Worm (Caenorhabditis elegans) whole organism, young adult: ENCODE measurements around the gene ugt-1.

Source experiments
- F22D6.2 ChIP-seq: sonication (generic microtip); optimal IDR thresholded peaks from 2 replicates; lab custom pipeline; 2016; ENCODE audit warnings: mild to moderate bottlenecking, missing genetic modification characterization, missing compliant biosample characterization
- F23B12.7 ChIP-seq: sonication (generic microtip); optimal IDR thresholded peaks from 2 replicates; lab custom pipeline; 2017; ENCODE audit warnings: missing genetic modification characterization, mild to moderate bottlenecking, missing compliant biosample characterization, antibody characterized with exemption, moderate library complexity; ENCODE audit not compliant: insufficient read depth
- F37B4.10 ChIP-seq: fragments of 200-800 bp; sonication (Bioruptor generic); IDR thresholded peaks from 2 replicates; pipeline ENCODE4 v1.3.6; 2022; ENCODE audit warnings: missing genetic modification characterization, missing compliant biosample characterization
- F52B5.7 ChIP-seq: sonication (generic microtip); optimal IDR thresholded peaks from 2 replicates; lab custom pipeline; 2016; ENCODE audit warnings: mild to moderate bottlenecking, missing genetic modification characterization, missing compliant biosample characterization
- K12H6.12 ChIP-seq: fragments of 200-800 bp; sonication (Bioruptor generic); optimal IDR thresholded peaks from 2 replicates; lab custom pipeline; 2018; ENCODE audit warnings: mild to moderate bottlenecking, missing genetic modification characterization, missing compliant biosample characterization
- T07F8.4 ChIP-seq: sonication (generic microtip); optimal IDR thresholded peaks from 2 replicates; lab custom pipeline; 2016; ENCODE audit warnings: mild to moderate bottlenecking, missing genetic modification characterization, moderate library complexity, missing compliant biosample characterization
- Y56A3A.18 ChIP-seq: fragments of 200-800 bp; sonication (Bioruptor generic); IDR thresholded peaks from 2 replicates; pipeline ENCODE4 v1.3.6; 2022; ENCODE audit warnings: missing genetic modification reagents, missing genetic modification characterization, missing compliant biosample characterization
- Y67H2A.10 ChIP-seq: fragments of 200-800 bp; sonication (Bioruptor generic); conservative IDR thresholded peaks from 2 replicates; pipeline ENCODE4 v1.3.6; 2022; ENCODE audit warnings: missing genetic modification reagents, missing genetic modification characterization, missing compliant biosample characterization
- akir-1 ChIP-seq: fragments of 200-800 bp; sonication (Bioruptor generic); optimal IDR thresholded peaks from 2 replicates; lab custom pipeline; 2018; ENCODE audit warnings: mild to moderate bottlenecking, missing genetic modification characterization, moderate library complexity, missing compliant biosample characterization
- aptf-2 ChIP-seq: fragments of 200-800 bp; sonication (Bioruptor generic); conservative IDR thresholded peaks from 2 replicates; pipeline ENCODE4 v1.3.6; 2022; ENCODE audit warnings: missing genetic modification reagents, missing genetic modification characterization, missing compliant biosample characterization
- atf-7 ChIP-seq: sonication (generic microtip); optimal IDR thresholded peaks from 2 replicates; lab custom pipeline; 2017; ENCODE audit warnings: mild to moderate bottlenecking, missing genetic modification characterization, missing compliant biosample characterization
- ceh-100 ChIP-seq: fragments of 200-800 bp; sonication (Bioruptor generic); IDR thresholded peaks from 2 replicates; pipeline ENCODE4 v1.3.6; 2022; ENCODE audit warnings: missing genetic modification reagents, missing genetic modification characterization, missing compliant biosample characterization
- ceh-27 ChIP-seq: fragments of 200-800 bp; sonication (Bioruptor generic); optimal IDR thresholded peaks from 2 replicates; lab custom pipeline; 2018; ENCODE audit warnings: mild to moderate bottlenecking, missing genetic modification characterization, moderate library complexity, missing compliant biosample characterization
- ceh-58 ChIP-seq: fragments of 200-800 bp; sonication (Bioruptor generic); IDR thresholded peaks from 2 replicates; pipeline ENCODE4 v1.3.6; 2022; ENCODE audit warnings: missing genetic modification characterization, missing compliant biosample characterization
- chd-7 ChIP-seq: sonication (generic microtip); optimal IDR thresholded peaks from 2 replicates; lab custom pipeline; 2016; ENCODE audit warnings: mild to moderate bottlenecking, missing genetic modification characterization, moderate library complexity, missing compliant biosample characterization
- egrh-3 ChIP-seq: fragments of 200-800 bp; sonication (Bioruptor generic); IDR thresholded peaks from 2 replicates; pipeline ENCODE4 v1.3.6; 2022; ENCODE audit warnings: missing genetic modification reagents, missing genetic modification characterization, missing compliant biosample characterization
- ets-4 ChIP-seq: fragments of 200-800 bp; sonication (Bioruptor generic); optimal IDR thresholded peaks from 2 replicates; lab custom pipeline; 2018; ENCODE audit warnings: mild to moderate bottlenecking, missing genetic modification characterization, missing compliant biosample characterization
- hlh-26 ChIP-seq: fragments of 200-800 bp; sonication (Bioruptor generic); conservative IDR thresholded peaks from 2 replicates; pipeline ENCODE4 v1.3.6; 2022; ENCODE audit warnings: missing genetic modification reagents, missing genetic modification characterization, missing compliant biosample characterization
- hmg-1.2 ChIP-seq: fragments of 200-800 bp; sonication (Bioruptor generic); IDR thresholded peaks from 2 replicates; pipeline ENCODE4 v1.3.6; 2022; ENCODE audit warnings: missing genetic modification reagents, missing genetic modification characterization, missing compliant biosample characterization
- let-526 ChIP-seq: fragments of 200-800 bp; sonication (Bioruptor generic); IDR thresholded peaks from 2 replicates; pipeline ENCODE4 v1.3.6; 2022; ENCODE audit warnings: missing genetic modification reagents, missing genetic modification characterization, missing compliant biosample characterization
- let-607 ChIP-seq, 2 experiments: fragments of 200-800 bp in 1 of 2; sonication (Bioruptor generic) in 1 of 2; sonication (generic microtip) in 1 of 2; optimal IDR thresholded peaks; 2 replicates each; lab custom pipeline; 2016 to 2018; ENCODE audit warnings: mild to moderate bottlenecking in 2 of 2, missing compliant biosample characterization in 2 of 2, missing genetic modification characterization in 2 of 2, moderate library complexity in 2 of 2, missing genotype in 1 of 2
- lin-40 ChIP-seq: sonication (generic microtip); optimal IDR thresholded peaks from 2 replicates; lab custom pipeline; 2016; ENCODE audit warnings: missing genetic modification characterization, mild to moderate bottlenecking, missing compliant biosample characterization, missing genotype, missing genetic modification reagents
- lin-54 ChIP-seq: fragments of 200-800 bp; sonication (Bioruptor generic); optimal IDR thresholded peaks from 2 replicates; lab custom pipeline; 2018; ENCODE audit warnings: mild to moderate bottlenecking, missing genetic modification characterization, missing compliant biosample characterization
- lir-1 ChIP-seq: fragments of 200-800 bp; sonication (Bioruptor generic); conservative IDR thresholded peaks from 2 replicates; pipeline ENCODE4 v1.3.6; 2022; ENCODE audit warnings: missing genetic modification reagents, missing genetic modification characterization, missing compliant biosample characterization
- madf-10 ChIP-seq: sonication (generic microtip); optimal IDR thresholded peaks from 2 replicates; lab custom pipeline; 2016; ENCODE audit warnings: mild to moderate bottlenecking, missing genetic modification characterization, missing compliant biosample characterization
- madf-8 ChIP-seq: fragments of 200-800 bp; sonication (Bioruptor generic); conservative IDR thresholded peaks from 2 replicates; pipeline ENCODE4 v1.3.6; 2022; ENCODE audit warnings: missing genetic modification reagents, missing genetic modification characterization, missing compliant biosample characterization
- nfyb-1 ChIP-seq: fragments of 200-800 bp; sonication (Bioruptor generic); IDR thresholded peaks from 2 replicates; pipeline ENCODE4 v1.3.6; 2022; ENCODE audit warnings: missing genetic modification reagents, missing genetic modification characterization, missing compliant biosample characterization
- nhr-27 ChIP-seq: fragments of 200-800 bp; sonication (Bioruptor generic); optimal IDR thresholded peaks from 2 replicates; lab custom pipeline; 2018; ENCODE audit warnings: mild to moderate bottlenecking, missing genetic modification characterization, moderate library complexity, missing compliant biosample characterization
- nhr-80 ChIP-seq: sonication (generic microtip); optimal IDR thresholded peaks from 2 replicates; lab custom pipeline; 2016; ENCODE audit warnings: missing genetic modification characterization, missing compliant biosample characterization
- pbrm-1 ChIP-seq: fragments of 200-800 bp; sonication (Bioruptor generic); IDR thresholded peaks from 2 replicates; pipeline ENCODE4 v1.3.6; 2022; ENCODE audit warnings: missing genetic modification reagents, missing genetic modification characterization, missing compliant biosample characterization
- sdz-38 ChIP-seq: sonication (generic microtip); optimal IDR thresholded peaks from 2 replicates; lab custom pipeline; 2016; ENCODE audit warnings: missing genotype, missing genetic modification characterization, missing compliant biosample characterization
- tbp1 ChIP-seq: fragments of 200-800 bp; sonication (Bioruptor generic); optimal IDR thresholded peaks from 2 replicates; lab custom pipeline; 2018; ENCODE audit warnings: mild to moderate bottlenecking, missing genetic modification characterization, missing compliant biosample characterization
- tlf-1 ChIP-seq: fragments of 200-800 bp; sonication (Bioruptor generic); optimal IDR thresholded peaks from 2 replicates; lab custom pipeline; 2018; ENCODE audit warnings: mild to moderate bottlenecking, missing genetic modification characterization, missing compliant biosample characterization
- unc-62 ChIP-seq: fragments of 150-350 bp; optimal IDR thresholded peaks from 2 replicates; lab custom pipeline; 2014; ENCODE audit warnings: missing biosample characterization, missing genetic modification reagents, missing genetic modification characterization
- zim-3 ChIP-seq: sonication (generic microtip); optimal IDR thresholded peaks from 2 replicates; lab custom pipeline; 2017; ENCODE audit warnings: mild to moderate bottlenecking, missing genetic modification characterization, moderate library complexity, missing compliant biosample characterization
- ztf-22 ChIP-seq: fragments of 200-800 bp; sonication (Bioruptor generic); optimal IDR thresholded peaks from 2 replicates; lab custom pipeline; 2018; ENCODE audit warnings: mild to moderate bottlenecking, missing genetic modification characterization, moderate library complexity, missing compliant biosample characterization
- ztf-3 ChIP-seq: fragments of 200-800 bp; sonication (Bioruptor generic); optimal IDR thresholded peaks from 2 replicates; lab custom pipeline; 2018; ENCODE audit warnings: mild to moderate bottlenecking, missing genetic modification characterization, missing compliant biosample characterization

The ugt-1 gene

ce11 chrV:10371177-10371576 is 24.3 kb upstream of the ugt-1 start:
- TF ChIP-seq hmg-1.2 (GFP tag; lab: Robert Waterston, UW) (peak; percentile 67), hlh-26 (GFP tag; lab: Robert Waterston, UW) (no peak), tbp1 (GFP tag; lab: Kevin White, UChicago) (peak; percentile 30), let-526 (GFP tag; lab: Robert Waterston, UW) (0 out of 2 replicates have a peak, but pooled peaks have one; percentile 32), lin-54 (GFP tag; lab: Kevin White, UChicago) (peak; percentile 28), F22D6.2 (tag; lab: Kevin White, UChicago) (no peak), lin-40 (tag; lab: Kevin White, UChicago) (peak; percentile 35), nhr-80 (tag; lab: Kevin White, UChicago) (peak; percentile 92), tlf-1 (GFP tag; lab: Kevin White, UChicago) (peak; percentile 28), pbrm-1 (GFP tag; lab: Robert Waterston, UW) (0 out of 2 replicates have a peak, but pooled peaks have one; percentile 9), sdz-38 (no peak), unc-62 (GFP tag; lab: Kevin White, UChicago) (peak; percentile 82), ets-4 (GFP tag; lab: Kevin White, UChicago) (peak; percentile 8), atf-7 (tag; lab: Kevin White, UChicago) (peak; percentile 4), aptf-2 (GFP tag; lab: Robert Waterston, UW) (no peak), let-607 (tag; optimal IDR thresholded peaks at IDR 0.05; lab: Kevin White, UChicago) (peak; percentile 93 to 94), F37B4.10 (GFP tag; lab: Robert Waterston, UW) (0 out of 2 replicates have a peak, but pooled peaks have one; percentile 33), madf-10 (tag; lab: Kevin White, UChicago) (peak; percentile 3), chd-7 (peak; percentile 28)

- TF ChIP-seq akir-1 (no peak), K12H6.12 (tag; lab: Kevin White, UChicago) (no peak), lir-1 (GFP tag; lab: Robert Waterston, UW) (no peak), lin-40 (tag; lab: Kevin White, UChicago) (no peak), ceh-100 (GFP tag; lab: Robert Waterston, UW) (no peak), ceh-58 (no peak)
Observed at ce11 chrV:10371951-10372350, 23.5 kb upstream of the ugt-1 start, which contains the start of gene ugt-49. Gene ugt-49 (plus strand): TSS chrV:10372321.

ce11 chrV:10379293-10379692 is 16.2 kb upstream of the ugt-1 start, which contains the start of gene AC3.12:
Gene AC3.12 (minus strand): TSS chrV:10379393.
- TF ChIP-seq zim-3 (tag; lab: Kevin White, UChicago) (no peak), nfyb-1 (GFP tag; lab: Robert Waterston, UW) (no peak), hmg-1.2 (GFP tag; lab: Robert Waterston, UW) (no peak), akir-1 (no peak), ceh-27 (no peak), ztf-22 (GFP tag; lab: Kevin White, UChicago) (no peak), ztf-3 (GFP tag; lab: Kevin White, UChicago) (no peak), aptf-2 (GFP tag; lab: Robert Waterston, UW) (no peak), lin-54 (GFP tag; lab: Kevin White, UChicago) (no peak), Y67H2A.10 (no peak), Y56A3A.18 (GFP tag; lab: Robert Waterston, UW) (no peak), T07F8.4 (tag; lab: Kevin White, UChicago) (no peak), nhr-27 (tag; lab: Kevin White, UChicago) (no peak), F23B12.7 (tag; lab: Kevin White, UChicago) (no peak), egrh-3 (GFP tag; lab: Robert Waterston, UW) (no peak), F52B5.7 (no peak), ets-4 (GFP tag; lab: Kevin White, UChicago) (no peak), madf-8 (no peak)
